Worm (Caenorhabditis elegans) whole organism, L1 larva: ENCODE measurements around the gene twk-49.

Source experiments
- C16A3.4 ChIP-seq: fragments of 150-350 bp; optimal IDR thresholded peaks from 2 replicates; lab custom pipeline; 2014; ENCODE audit warnings: missing biosample characterization, missing genetic modification characterization
- C34B4.2 ChIP-seq: sonication (generic microtip); optimal IDR thresholded peaks from 2 replicates; lab custom pipeline; 2017; ENCODE audit warnings: mild to moderate bottlenecking, missing genetic modification characterization, missing compliant biosample characterization
- F16B12.6 ChIP-seq: fragments of 150-350 bp; optimal IDR thresholded peaks from 2 replicates; lab custom pipeline; 2014; ENCODE audit warnings: missing biosample characterization, missing genetic modification characterization
- aha-1 ChIP-seq: fragments of 150-350 bp; optimal IDR thresholded peaks from 2 replicates; lab custom pipeline; 2014; ENCODE audit warnings: missing biosample characterization, missing genetic modification characterization
- alr-1 ChIP-seq: fragments of 200-800 bp; sonication (Bioruptor generic); optimal IDR thresholded peaks from 2 replicates; lab custom pipeline; 2018; ENCODE audit warnings: borderline replicate concordance, mild to moderate bottlenecking, missing genetic modification characterization, missing compliant biosample characterization
- ama-1 ChIP-seq: fragments of 150-350 bp; optimal IDR thresholded peaks from 2 replicates; lab custom pipeline; 2014
- blmp-1 ChIP-seq: fragments of 150-350 bp; optimal IDR thresholded peaks from 2 replicates; lab custom pipeline; 2014; ENCODE audit warnings: missing biosample characterization, missing genetic modification characterization
- ceh-63 ChIP-seq: fragments of 200-800 bp; sonication (Bioruptor generic); optimal IDR thresholded peaks from 2 replicates; lab custom pipeline; 2018; ENCODE audit warnings: mild to moderate bottlenecking, missing genetic modification characterization, missing compliant biosample characterization
- ceh-8 ChIP-seq: fragments of 200-800 bp; sonication (Bioruptor generic); optimal IDR thresholded peaks from 2 replicates; lab custom pipeline; 2018; ENCODE audit warnings: mild to moderate bottlenecking, missing genetic modification characterization, moderate library complexity, missing compliant biosample characterization
- ceh-82 ChIP-seq, 3 experiments: fragments of 150-350 bp in 1 of 3; sonication (generic microtip) in 2 of 3; optimal IDR thresholded peaks; 2 replicates each; lab custom pipeline; 2014 to 2017; ENCODE audit warnings: missing biosample characterization in 3 of 3, missing genetic modification characterization in 3 of 3
- ceh-88 ChIP-seq: fragments of 200-800 bp; sonication (Bioruptor generic); IDR thresholded peaks from 2 replicates; pipeline ENCODE4 v1.3.6; 2022; ENCODE audit warnings: missing genetic modification characterization, missing compliant biosample characterization
- ceh-90 ChIP-seq: sonication (generic microtip); optimal IDR thresholded peaks from 2 replicates; lab custom pipeline; 2016; ENCODE audit warnings: missing genetic modification characterization, missing compliant biosample characterization
- dpl-1 ChIP-seq, 3 experiments: fragments of 150-350 bp in 2 of 3; sonication (generic microtip) in 1 of 3; optimal IDR thresholded peaks; 2 replicates each; lab custom pipeline; 2014 to 2017; ENCODE audit warnings: missing biosample characterization in 3 of 3, missing genetic modification characterization in 3 of 3, missing genetic modification reagents in 3 of 3
- dsc-1 ChIP-seq: sonication (generic microtip); optimal IDR thresholded peaks from 2 replicates; lab custom pipeline; 2016; ENCODE audit warnings: mild to moderate bottlenecking, missing genetic modification characterization, missing compliant biosample characterization
- efl-1 ChIP-seq, 4 experiments: fragments of 150-350 bp; optimal IDR thresholded peaks in 3 of 4; peaks in 1 of 4; 1 replicate in 1 of 4; 2 replicates in 3 of 4; lab custom pipeline; 2014; ENCODE audit warnings: missing biosample characterization in 2 of 4, missing genetic modification characterization in 2 of 4, missing genetic modification reagents in 2 of 4
- efl-3 ChIP-seq: fragments of 200-800 bp; sonication (Bioruptor generic); optimal IDR thresholded peaks from 2 replicates; lab custom pipeline; 2018; ENCODE audit warnings: mild to moderate bottlenecking, missing genetic modification characterization, missing compliant biosample characterization
- egl-27 ChIP-seq, 2 experiments: fragments of 150-350 bp in 1 of 2; sonication (generic microtip); optimal IDR thresholded peaks; 3 replicates each; lab custom pipeline; 2017 to 2018; ENCODE audit warnings: missing biosample characterization in 2 of 2, missing genetic modification characterization in 2 of 2, missing genetic modification reagents in 2 of 2
- elt-2 ChIP-seq: sonication (generic microtip); optimal IDR thresholded peaks from 2 replicates; lab custom pipeline; 2016; ENCODE audit warnings: missing genetic modification characterization, mild to moderate bottlenecking, inconsistent platforms, missing compliant biosample characterization, missing genetic modification reagents
- fkh-10 ChIP-seq: sonication (generic microtip); optimal IDR thresholded peaks from 2 replicates; lab custom pipeline; 2017; ENCODE audit warnings: missing biosample characterization, missing genetic modification reagents, missing genetic modification characterization
- fos-1 ChIP-seq: fragments of 150-350 bp; optimal IDR thresholded peaks from 2 replicates; lab custom pipeline; 2014; ENCODE audit warnings: missing biosample characterization, missing genetic modification characterization
- hlh-17 ChIP-seq: fragments of 200-800 bp; sonication (Bioruptor generic); optimal IDR thresholded peaks from 2 replicates; lab custom pipeline; 2018; ENCODE audit warnings: missing genetic modification characterization, mild to moderate bottlenecking, missing compliant biosample characterization, moderate library complexity, borderline replicate concordance
- hlh-4 ChIP-seq: sonication (generic microtip); optimal IDR thresholded peaks from 2 replicates; lab custom pipeline; 2016; ENCODE audit warnings: mild to moderate bottlenecking, missing genetic modification characterization, missing compliant biosample characterization
- irx-1 ChIP-seq: sonication (generic microtip); optimal IDR thresholded peaks from 2 replicates; lab custom pipeline; 2016; ENCODE audit warnings: missing genetic modification characterization, missing compliant biosample characterization
- lin-13 ChIP-seq: fragments of 150-350 bp; optimal IDR thresholded peaks from 2 replicates; lab custom pipeline; 2014; ENCODE audit warnings: missing biosample characterization, missing genetic modification reagents, missing genetic modification characterization
- lin-14 ChIP-seq: fragments of 200-800 bp; sonication (Bioruptor generic); optimal IDR thresholded peaks from 2 replicates; lab custom pipeline; 2018; ENCODE audit warnings: mild to moderate bottlenecking, missing genetic modification characterization, moderate library complexity, missing compliant biosample characterization
- lin-15B ChIP-seq: fragments of 150-350 bp; sonication (generic microtip); optimal IDR thresholded peaks from 3 replicates; lab custom pipeline; 2014; ENCODE audit warnings: missing biosample characterization, missing genetic modification characterization
- lsy-2 ChIP-seq, 2 experiments: fragments of 150-350 bp; optimal IDR thresholded peaks; 2 replicates each; lab custom pipeline; 2014; ENCODE audit warnings: missing biosample characterization in 2 of 2, missing genetic modification characterization in 2 of 2
- mab-9 ChIP-seq: fragments of 200-800 bp; sonication (Bioruptor generic); IDR thresholded peaks from 2 replicates; pipeline ENCODE4 v1.3.6; 2022; ENCODE audit warnings: missing genetic modification reagents, missing genetic modification characterization, missing compliant biosample characterization
- mdl-1 ChIP-seq, 2 experiments: fragments of 150-350 bp; optimal IDR thresholded peaks; 2 replicates each; lab custom pipeline; 2014 to 2017; ENCODE audit warnings: missing biosample characterization in 2 of 2, missing genetic modification characterization in 2 of 2, inconsistent platforms in 1 of 2
- nhr-11 ChIP-seq: fragments of 150-350 bp; optimal IDR thresholded peaks from 2 replicates; lab custom pipeline; 2014; ENCODE audit warnings: missing biosample characterization, missing genetic modification characterization
- nhr-12 ChIP-seq: sonication (generic microtip); optimal IDR thresholded peaks from 2 replicates; lab custom pipeline; 2017; ENCODE audit warnings: missing biosample characterization, missing genetic modification characterization
- nhr-19 ChIP-seq: fragments of 200-800 bp; sonication (Bioruptor generic); conservative IDR thresholded peaks from 2 replicates; pipeline ENCODE4 v1.3.6; 2022; ENCODE audit warnings: missing genetic modification characterization, missing compliant biosample characterization
- nhr-20 ChIP-seq: sonication (generic microtip); optimal IDR thresholded peaks from 2 replicates; lab custom pipeline; 2016; ENCODE audit warnings: mild to moderate bottlenecking, missing genetic modification characterization, missing compliant biosample characterization
- nhr-237 ChIP-seq: fragments of 150-350 bp; optimal IDR thresholded peaks from 2 replicates; lab custom pipeline; 2014; ENCODE audit warnings: missing biosample characterization, missing genetic modification characterization
- nhr-28 ChIP-seq: fragments of 150-350 bp; optimal IDR thresholded peaks from 2 replicates; lab custom pipeline; 2014; ENCODE audit warnings: missing biosample characterization, missing genetic modification characterization
- nhr-71 ChIP-seq: sonication (generic microtip); optimal IDR thresholded peaks from 2 replicates; lab custom pipeline; 2016; ENCODE audit warnings: mild to moderate bottlenecking, missing genetic modification characterization, moderate library complexity, missing compliant biosample characterization
- pax-3 ChIP-seq: fragments of 200-800 bp; sonication (Bioruptor generic); optimal IDR thresholded peaks from 2 replicates; lab custom pipeline; 2018; ENCODE audit warnings: mild to moderate bottlenecking, missing genetic modification characterization, moderate library complexity, missing compliant biosample characterization
- rnt-1 ChIP-seq: sonication (generic microtip); optimal IDR thresholded peaks from 2 replicates; lab custom pipeline; 2016; ENCODE audit warnings: mild to moderate bottlenecking, missing genetic modification characterization, moderate library complexity, missing compliant biosample characterization
- skn-1 ChIP-seq: fragments of 150-350 bp; optimal IDR thresholded peaks from 2 replicates; lab custom pipeline; 2014; ENCODE audit warnings: missing biosample characterization, missing genetic modification characterization
- snpc-4 ChIP-seq: fragments of 150-350 bp; optimal IDR thresholded peaks from 2 replicates; lab custom pipeline; 2014; ENCODE audit warnings: missing biosample characterization, missing genetic modification characterization
- snu-23 ChIP-seq: sonication (generic microtip); optimal IDR thresholded peaks from 2 replicates; lab custom pipeline; 2016; ENCODE audit warnings: missing genetic modification characterization, missing compliant biosample characterization
- sox-4 ChIP-seq: sonication (generic microtip); optimal IDR thresholded peaks from 2 replicates; lab custom pipeline; 2016; ENCODE audit warnings: missing genetic modification characterization, missing compliant biosample characterization
- sptf-1 ChIP-seq: fragments of 150-350 bp; optimal IDR thresholded peaks from 2 replicates; lab custom pipeline; 2014; ENCODE audit warnings: missing biosample characterization, missing genetic modification characterization
- sup-37 ChIP-seq: fragments of 200-800 bp; sonication (Bioruptor generic); optimal IDR thresholded peaks from 2 replicates; lab custom pipeline; 2018; ENCODE audit warnings: mild to moderate bottlenecking, missing genetic modification characterization, missing compliant biosample characterization
- swsn-7 ChIP-seq: sonication (generic microtip); optimal IDR thresholded peaks from 2 replicates; lab custom pipeline; 2016; ENCODE audit warnings: missing genetic modification characterization, missing compliant biosample characterization
- tbx-2 ChIP-seq: sonication (generic microtip); optimal IDR thresholded peaks from 2 replicates; lab custom pipeline; 2016; ENCODE audit warnings: missing genetic modification characterization, missing compliant biosample characterization
- tlp-1 ChIP-seq: fragments of 150-350 bp; optimal IDR thresholded peaks from 2 replicates; lab custom pipeline; 2014; ENCODE audit warnings: missing biosample characterization, missing genetic modification characterization
- unc-130 ChIP-seq: fragments of 150-350 bp; optimal IDR thresholded peaks from 2 replicates; lab custom pipeline; 2017; ENCODE audit warnings: missing biosample characterization, missing genetic modification characterization, inconsistent platforms
- unc-62 ChIP-seq: fragments of 150-350 bp; optimal IDR thresholded peaks from 2 replicates; lab custom pipeline; 2014; ENCODE audit warnings: missing biosample characterization, missing genetic modification reagents, missing genetic modification characterization
- unc-98 ChIP-seq: fragments of 200-800 bp; sonication (Bioruptor generic); IDR thresholded peaks from 2 replicates; pipeline ENCODE4 v1.3.6; 2022; ENCODE audit warnings: missing genetic modification characterization, missing compliant biosample characterization
- xbp-1 ChIP-seq: sonication (generic microtip); optimal IDR thresholded peaks from 2 replicates; lab custom pipeline; 2016; ENCODE audit warnings: missing genetic modification characterization, missing compliant biosample characterization
- zip-4 ChIP-seq: fragments of 200-800 bp; sonication (Bioruptor generic); optimal IDR thresholded peaks from 2 replicates; lab custom pipeline; 2018; ENCODE audit warnings: mild to moderate bottlenecking, missing genetic modification characterization, moderate library complexity, missing compliant biosample characterization
- ztf-11 ChIP-seq, 2 experiments: sonication (generic microtip); optimal IDR thresholded peaks; 2 replicates each; lab custom pipeline; 2016 to 2017; ENCODE audit warnings: missing genetic modification characterization in 2 of 2, missing biosample characterization in 1 of 2, missing compliant biosample characterization in 1 of 2

The twk-49 gene

ce11 chrII:6453341-6453806 is 45.6 kb downstream of the twk-49 start, which contains the start of gene atg-16.2:
atg-16.2 (minus strand) TSS chrII:6453391.
- TF ChIP-seq nhr-237 (no peak), lsy-2 (tag; optimal IDR thresholded peaks at IDR 0.05; lab: Kevin White, UChicago) (peak; percentile 68 to 80), nhr-11 (no peak), lin-15B (tag; lab: Kevin White, UChicago) (peak; percentile 27), unc-130 (tag; lab: Kevin White, UChicago) (no peak), nhr-12 (no peak), F16B12.6 (tag; lab: Kevin White, UChicago) (peak; percentile 41), dpl-1 (GFP tag; optimal IDR thresholded peaks at IDR 0.05; lab: Kevin White, UChicago) (peak; percentile 40 to 76 (median 61)), C16A3.4 (tag; lab: Kevin White, UChicago) (peak; percentile 72), sox-4 (tag; lab: Kevin White, UChicago) (no peak), hlh-17 (no peak), swsn-7 (tag; lab: Kevin White, UChicago) (peak; percentile 55), snpc-4 (peak; percentile 22), efl-1 (optimal IDR thresholded peaks at IDR 0.05; lab: Kevin White, UChicago) (peak; percentile 62 to 66), efl-1 (GFP tag; optimal IDR thresholded peaks at IDR 0.05 in 1 of 2; lab: Kevin White, UChicago) (peak; percentile 65 to 94), nhr-71 (tag; lab: Kevin White, UChicago) (peak; percentile 59), ceh-82 (tag; optimal IDR thresholded peaks at IDR 0.05; lab: Kevin White, UChicago) (peak in 1 of 3 experiments; percentile 25), ceh-88 (no peak), ceh-8 (GFP tag; lab: Kevin White, UChicago) (no peak), ama-1 (lab: Kevin White, UChicago) (no peak), lin-13 (peak; percentile 44), unc-62 (GFP tag; lab: Kevin White, UChicago) (no peak), elt-2 (peak; percentile 0), aha-1 (tag; lab: Kevin White, UChicago) (no peak), dsc-1 (tag; lab: Kevin White, UChicago) (peak; percentile 52), zip-4 (GFP tag; lab: Kevin White, UChicago) (no peak), skn-1 (tag; lab: Kevin White, UChicago) (peak; percentile 41), ztf-11 (tag; optimal IDR thresholded peaks at IDR 0.05; lab: Kevin White, UChicago) (peak in 1 of 2 experiments; percentile 23), mdl-1 (tag; optimal IDR thresholded peaks at IDR 0.05; lab: Kevin White, UChicago) (peak in 1 of 2 experiments; percentile 71), xbp-1 (tag; lab: Kevin White, UChicago) (peak; percentile 31), egl-27 (tag; optimal IDR thresholded peaks at IDR 0.05; lab: Kevin White, UChicago) (no peak), nhr-28 (tag; lab: Kevin White, UChicago) (no peak), lin-14 (GFP tag; lab: Kevin White, UChicago) (peak; percentile 81), C34B4.2 (tag; lab: Kevin White, UChicago) (no peak), hlh-4 (no peak), ceh-90 (tag; lab: Kevin White, UChicago) (no peak), blmp-1 (peak; percentile 70), nhr-20 (tag; lab: Kevin White, UChicago) (peak; percentile 62), nhr-19 (GFP tag; lab: Robert Waterston, UW) (peak; percentile 35; the same call in 1 of the 2 replicates), efl-3 (GFP tag; lab: Kevin White, UChicago) (no peak), rnt-1 (peak; percentile 59), fkh-10 (GFP tag; lab: Kevin White, UChicago) (no peak), ceh-63 (GFP tag; lab: Kevin White, UChicago) (no peak), sup-37 (GFP tag; lab: Kevin White, UChicago) (no peak), unc-98 (GFP tag; lab: Robert Waterston, UW) (no peak), sptf-1 (tag; lab: Kevin White, UChicago) (no peak), snu-23 (GFP tag; lab: Kevin White, UChicago) (peak; percentile 66), pax-3 (tag; lab: Kevin White, UChicago) (no peak), mab-9 (GFP tag; lab: Robert Waterston, UW) (no peak), tlp-1 (tag; lab: Kevin White, UChicago) (no peak), irx-1 (no peak), fos-1 (no peak), tbx-2 (tag; lab: Kevin White, UChicago) (no peak), alr-1 (tag; lab: Kevin White, UChicago) (no peak)
